Fruit fly (Drosophila melanogaster): Measurements from ENCODE around the gene Upf2.

dm6 chrX:8107936-8108335 is 32.7 kb upstream of the Upf2 start:
- no peak for TF ChIP-seq CG8301 (tag; optimal IDR thresholded peaks at IDR 0.05)
- no peak for TF ChIP-seq CG32121 (GFP tag; IDR thresholded peaks at IDR 0.05)
- no peak for TF ChIP-seq CG4496 (GFP tag; IDR thresholded peaks at IDR 0.05)
- TF ChIP-seq fd96Ca (GFP tag; IDR thresholded peaks at IDR 0.05): no peak
- TF ChIP-seq Snoo (tag; optimal IDR thresholded peaks at IDR 0.05): no peak
- TF ChIP-seq CG8159 (tag; optimal IDR thresholded peaks at IDR 0.05): no peak
- TF ChIP-seq Pif1A (GFP tag; optimal IDR thresholded peaks at IDR 0.05): no peak
- no peak for TF ChIP-seq D1 (tag; optimal IDR thresholded peaks at IDR 0.05)

All from whole organism, pupa.